Fruit fly (Drosophila melanogaster) whole organism, embryonic: ENCODE measurements around the gene CG33124.
A peak's percentile ranks its signal among the peaks of the same experiment; 100 is the strongest.

Source experiments
- ATbp ChIP-seq: fragments of 200-800 bp; sonication (Bioruptor generic); optimal IDR thresholded peaks from 2 replicates; lab custom pipeline; 2017; ENCODE audit warnings: missing biosample characterization, mild to moderate bottlenecking, missing genetic modification characterization, missing genetic modification reagents
- CG10274 ChIP-seq: fragments of 200-800 bp; sonication (Bioruptor generic); optimal IDR thresholded peaks from 3 replicates; lab custom pipeline; 2017; ENCODE audit warnings: missing biosample characterization, mild to moderate bottlenecking, missing genetic modification characterization
- CG10979 ChIP-seq: fragments of 200-800 bp; sonication (Bioruptor generic); optimal IDR thresholded peaks from 2 replicates; lab custom pipeline; 2018; ENCODE audit warnings: missing biosample characterization, mild to moderate bottlenecking, missing genetic modification characterization, moderate library complexity
- CG11695 ChIP-seq: fragments of 200-800 bp; sonication (Bioruptor generic); IDR thresholded peaks from 3 replicates; pipeline ENCODE4 v1.3.6; 2022; ENCODE audit warnings: missing biosample characterization, missing genetic modification characterization
- CG12769 ChIP-seq: fragments of 200-800 bp; sonication (Bioruptor generic); optimal IDR thresholded peaks from 2 replicates; lab custom pipeline; 2019; ENCODE audit warnings: missing biosample characterization, mild to moderate bottlenecking, missing genetic modification characterization, moderate library complexity
- CG13287 ChIP-seq: fragments of 200-800 bp; sonication (Bioruptor generic); IDR thresholded peaks from 2 replicates; pipeline ENCODE4 v1.3.6; 2022; ENCODE audit warnings: missing biosample characterization, missing genetic modification characterization; ENCODE audit not compliant: partially characterized antibody
- CG17328 ChIP-seq: fragments of 200-800 bp; sonication (Bioruptor generic); IDR thresholded peaks from 2 replicates; pipeline ENCODE4 v1.3.6; 2022; ENCODE audit warnings: missing biosample characterization, missing genetic modification characterization
- CG18262 ChIP-seq: fragments of 200-800 bp; optimal IDR thresholded peaks from 3 replicates; lab custom pipeline; 2019; ENCODE audit warnings: missing biosample characterization, mild to moderate bottlenecking, missing genetic modification characterization, moderate library complexity
- CG2202 ChIP-seq: fragments of 200-800 bp; sonication (Bioruptor generic); optimal IDR thresholded peaks from 2 replicates; lab custom pipeline; 2018; ENCODE audit warnings: missing biosample characterization, mild to moderate bottlenecking, missing genetic modification characterization
- CG2712 ChIP-seq: fragments of 200-800 bp; optimal IDR thresholded peaks from 3 replicates; lab custom pipeline; 2019; ENCODE audit warnings: missing biosample characterization, mild to moderate bottlenecking, missing genetic modification characterization, moderate library complexity
- CG3065 ChIP-seq: fragments of 200-800 bp; sonication (Bioruptor generic); optimal IDR thresholded peaks from 2 replicates; lab custom pipeline; 2016; ENCODE audit warnings: missing biosample characterization, missing genetic modification characterization
- CG31388 ChIP-seq: fragments of 200-800 bp; sonication (Bioruptor generic); optimal IDR thresholded peaks from 2 replicates; lab custom pipeline; 2016; ENCODE audit warnings: missing biosample characterization, missing genetic modification characterization
- CG6683 ChIP-seq: fragments of 200-800 bp; sonication (Bioruptor generic); optimal IDR thresholded peaks from 2 replicates; lab custom pipeline; 2017; ENCODE audit warnings: missing biosample characterization, mild to moderate bottlenecking, missing genetic modification characterization, missing genetic modification reagents
- CG7786 ChIP-seq: fragments of 200-800 bp; sonication (Bioruptor generic); optimal IDR thresholded peaks from 2 replicates; lab custom pipeline; 2016; ENCODE audit warnings: missing biosample characterization, missing genetic modification characterization
- CG8478 ChIP-seq: fragments of >200 bp; optimal IDR thresholded peaks from 2 replicates; lab custom pipeline; 2018
- CG8924 ChIP-seq: fragments of 200-800 bp; optimal IDR thresholded peaks from 3 replicates; lab custom pipeline; 2019; ENCODE audit warnings: missing biosample characterization, mild to moderate bottlenecking, missing genetic modification characterization, moderate library complexity
- CG8944 ChIP-seq: fragments of 200-800 bp; sonication (Bioruptor generic); optimal IDR thresholded peaks from 3 replicates; lab custom pipeline; 2016; ENCODE audit warnings: missing biosample characterization, missing genetic modification characterization
- CG9215 ChIP-seq: fragments of 200-800 bp; sonication (Bioruptor generic); IDR thresholded peaks from 2 replicates; pipeline ENCODE4 v1.3.6; 2022; ENCODE audit warnings: missing biosample characterization, missing genetic modification characterization
- CrebB ChIP-seq: fragments of 200-800 bp; sonication (Bioruptor generic); optimal IDR thresholded peaks from 3 replicates; lab custom pipeline; 2018; ENCODE audit warnings: missing biosample characterization, mild to moderate bottlenecking, missing genetic modification characterization
- HLH4C ChIP-seq: fragments of 200-800 bp; sonication (Bioruptor generic); IDR thresholded peaks from 3 replicates; pipeline ENCODE4 v1.3.6; 2022; ENCODE audit warnings: missing biosample characterization, missing genetic modification characterization; ENCODE audit not compliant: partially characterized antibody
- Hsf ChIP-seq: fragments of 200-800 bp; sonication (Bioruptor generic); optimal IDR thresholded peaks from 3 replicates; lab custom pipeline; 2016; ENCODE audit warnings: missing biosample characterization, missing genetic modification characterization
- Kr ChIP-seq: fragments of 200-800 bp; sonication (Bioruptor generic); optimal IDR thresholded peaks from 2 replicates; lab custom pipeline; 2017; ENCODE audit warnings: missing biosample characterization, mild to moderate bottlenecking, missing genetic modification characterization
- MESR4 ChIP-seq: fragments of 200-800 bp; sonication (Bioruptor generic); optimal IDR thresholded peaks from 2 replicates; lab custom pipeline; 2018; ENCODE audit warnings: missing biosample characterization, mild to moderate bottlenecking, missing genetic modification characterization, moderate library complexity
- Mrtf ChIP-seq: fragments of 200-800 bp; sonication (Bioruptor generic); IDR thresholded peaks from 3 replicates; pipeline ENCODE4 v1.3.6; 2022; ENCODE audit warnings: missing biosample characterization, missing genetic modification characterization
- Oaz ChIP-seq: fragments of 200-800 bp; sonication (Bioruptor generic); IDR thresholded peaks from 2 replicates; pipeline ENCODE4 v1.3.6; 2022; ENCODE audit warnings: missing biosample characterization, missing genetic modification characterization
- Sin3A ChIP-seq: fragments of >200 bp; optimal IDR thresholded peaks from 2 replicates; lab custom pipeline; 2018
- Stat92E ChIP-seq, 3 experiments: fragments of >200 bp in 2 of 3; fragments of 200-800 bp in 1 of 3; sonication (Bioruptor generic) in 1 of 3; optimal IDR thresholded peaks; 2 replicates each; lab custom pipeline; 2017 to 2019; ENCODE audit warnings: missing biosample characterization in 3 of 3, missing genetic modification characterization in 3 of 3, mild to moderate bottlenecking in 1 of 3, moderate library complexity in 1 of 3
- Taf1 ChIP-seq: fragments of 200-800 bp; sonication (Bioruptor generic); IDR thresholded peaks from 2 replicates; pipeline ENCODE4 v1.3.6; 2022; ENCODE audit warnings: missing biosample characterization, missing genetic modification characterization
- Usf ChIP-seq: fragments of 200-800 bp; sonication (Bioruptor generic); optimal IDR thresholded peaks from 2 replicates; lab custom pipeline; 2017; ENCODE audit warnings: missing genotype, missing biosample characterization, missing genetic modification characterization
- Xbp1 ChIP-seq: fragments of 200-800 bp; sonication (Bioruptor generic); optimal IDR thresholded peaks from 3 replicates; lab custom pipeline; 2016; ENCODE audit warnings: missing biosample characterization, mild to moderate bottlenecking, missing genetic modification characterization
- bbx ChIP-seq: fragments of 200-800 bp; sonication (Bioruptor generic); IDR thresholded peaks from 2 replicates; pipeline ENCODE4 v1.3.6; 2022; ENCODE audit warnings: missing biosample characterization, missing genetic modification characterization; ENCODE audit not compliant: partially characterized antibody
- bowl ChIP-seq: fragments of 200-800 bp; sonication (Bioruptor generic); IDR thresholded peaks from 2 replicates; pipeline ENCODE4 v1.3.6; 2022; ENCODE audit warnings: missing biosample characterization, missing genetic modification characterization
- crp ChIP-seq, 2 experiments: fragments of 200-800 bp; sonication (Bioruptor generic); optimal IDR thresholded peaks; 2 replicates in 1 of 2; 3 replicates in 1 of 2; lab custom pipeline; 2017; ENCODE audit warnings: missing biosample characterization in 2 of 2, missing genetic modification characterization in 2 of 2, mild to moderate bottlenecking in 1 of 2, moderate library complexity in 1 of 2
- fd102C ChIP-seq: fragments of 200-800 bp; sonication (Bioruptor generic); optimal IDR thresholded peaks from 2 replicates; lab custom pipeline; 2018; ENCODE audit warnings: missing biosample characterization, mild to moderate bottlenecking, missing genetic modification characterization, moderate library complexity
- fu2 ChIP-seq: fragments of 200-800 bp; sonication (Bioruptor generic); optimal IDR thresholded peaks from 2 replicates; lab custom pipeline; 2016; ENCODE audit warnings: missing biosample characterization, missing genetic modification characterization
- gem ChIP-seq: fragments of 200-800 bp; sonication (Bioruptor generic); optimal IDR thresholded peaks from 2 replicates; lab custom pipeline; 2019; ENCODE audit warnings: missing biosample characterization, mild to moderate bottlenecking, missing genetic modification characterization, moderate library complexity
- gsb-n ChIP-seq: fragments of 200-800 bp; sonication (Bioruptor generic); optimal IDR thresholded peaks from 3 replicates; lab custom pipeline; 2018; ENCODE audit warnings: missing biosample characterization, mild to moderate bottlenecking, missing genetic modification characterization
- jigr1 ChIP-seq: fragments of 200-800 bp; sonication (Bioruptor generic); IDR thresholded peaks from 3 replicates; pipeline ENCODE4 v1.3.6; 2022; ENCODE audit warnings: missing biosample characterization, missing genetic modification characterization
- maf-S ChIP-seq: fragments of 200-800 bp; sonication (Bioruptor generic); optimal IDR thresholded peaks from 2 replicates; lab custom pipeline; 2016; ENCODE audit warnings: missing biosample characterization, missing genetic modification characterization
- mam ChIP-seq: fragments of 200-800 bp; sonication (Bioruptor generic); optimal IDR thresholded peaks from 3 replicates; lab custom pipeline; 2016; ENCODE audit warnings: missing biosample characterization, missing genetic modification characterization
- oc ChIP-seq: fragments of 200-800 bp; sonication (Bioruptor generic); optimal IDR thresholded peaks from 2 replicates; lab custom pipeline; 2018; ENCODE audit warnings: missing biosample characterization, mild to moderate bottlenecking, missing genetic modification characterization, moderate library complexity
- pnt ChIP-seq: fragments of 200-800 bp; sonication (Bioruptor generic); optimal IDR thresholded peaks from 3 replicates; lab custom pipeline; 2016; ENCODE audit warnings: missing biosample characterization, missing genetic modification characterization
- rib ChIP-seq: fragments of 200-800 bp; sonication (Bioruptor generic); IDR thresholded peaks from 2 replicates; pipeline ENCODE4 v1.3.6; 2022; ENCODE audit warnings: missing biosample characterization, missing genetic modification characterization
- salm ChIP-seq: fragments of 200-800 bp; sonication (Bioruptor generic); optimal IDR thresholded peaks from 2 replicates; lab custom pipeline; 2018; ENCODE audit warnings: missing biosample characterization, mild to moderate bottlenecking, missing genetic modification characterization
- slbo ChIP-seq: fragments of 200-800 bp; sonication (Bioruptor generic); IDR thresholded peaks from 2 replicates; pipeline ENCODE4 v1.3.6; 2022; ENCODE audit warnings: missing biosample characterization, missing genetic modification characterization
- sob ChIP-seq: fragments of 200-800 bp; sonication (Bioruptor generic); IDR thresholded peaks from 2 replicates; pipeline ENCODE4 v1.3.6; 2022; ENCODE audit warnings: missing biosample characterization, missing genetic modification characterization
- sr ChIP-seq: fragments of 200-800 bp; sonication (Bioruptor generic); IDR thresholded peaks from 3 replicates; pipeline ENCODE4 v1.3.6; 2022; ENCODE audit warnings: missing biosample characterization, missing genetic modification characterization
- stc ChIP-seq: fragments of 200-800 bp; sonication (Bioruptor generic); IDR thresholded peaks from 2 replicates; pipeline ENCODE4 v1.3.6; 2022; ENCODE audit warnings: missing biosample characterization, missing genetic modification characterization
- sug ChIP-seq: fragments of 200-800 bp; optimal IDR thresholded peaks from 2 replicates; lab custom pipeline; 2019; ENCODE audit warnings: missing biosample characterization, mild to moderate bottlenecking, missing genetic modification characterization, moderate library complexity
- tin ChIP-seq: fragments of 200-800 bp; sonication (Bioruptor generic); optimal IDR thresholded peaks from 3 replicates; lab custom pipeline; 2016; ENCODE audit warnings: missing biosample characterization, missing genetic modification characterization
- unpg ChIP-seq: fragments of 200-800 bp; sonication (Bioruptor generic); optimal IDR thresholded peaks from 3 replicates; lab custom pipeline; 2018; ENCODE audit warnings: missing biosample characterization, mild to moderate bottlenecking, missing genetic modification characterization, moderate library complexity

The CG33124 gene

dm6 chr2L:2179366-2179765 is 29.5 kb downstream of the CG33124 start (continued):
- peak; percentile 66 for TF ChIP-seq CG11695 (GFP tag; lab: Robert Waterston, UW)
- peak; percentile 79 for TF ChIP-seq fu2
- no peak for TF ChIP-seq crp (GFP tag; optimal IDR thresholded peaks at IDR 0.05; lab: Kevin White, UChicago)
- TF ChIP-seq MESR4 (GFP tag; lab: Kevin White, UChicago), result no peak
- no peak for TF ChIP-seq HLH4C (GFP tag; lab: Robert Waterston, UW)
- peak; percentile 13 for TF ChIP-seq CG10979 (tag; lab: Kevin White, UChicago)
- TF ChIP-seq maf-S (GFP tag; lab: Kevin White, UChicago), result peak; percentile 80
- peak; percentile 67 for TF ChIP-seq mam (GFP tag; lab: Kevin White, UChicago)
- TF ChIP-seq gem (tag; lab: Kevin White, UChicago), result peak; percentile 87
- TF ChIP-seq CG18262 (tag; lab: Kevin White, UChicago), result peak; percentile 46
- TF ChIP-seq CG8944, result peak; percentile 65
- TF ChIP-seq gsb-n (tag; lab: Kevin White, UChicago), result peak; percentile 38
- TF ChIP-seq rib (GFP tag; lab: Robert Waterston, UW), result peak; percentile 83
- no peak for TF ChIP-seq CG8478 (lab: Kevin White, UChicago)
- no peak for TF ChIP-seq Kr (GFP tag; lab: Kevin White, UChicago)
- peak; percentile 55 for TF ChIP-seq oc (tag; lab: Kevin White, UChicago)
- TF ChIP-seq Usf (GFP tag; lab: Kevin White, UChicago), result peak; percentile 28
- TF ChIP-seq CG13287 (GFP tag; lab: Robert Waterston, UW), result no peak; the same call in 1 of the 2 replicates
- TF ChIP-seq CG12769 (tag; lab: Kevin White, UChicago), result peak; percentile 83
- peak; percentile 99 for TF ChIP-seq sug (tag; lab: Kevin White, UChicago)
- peak; percentile 76 for TF ChIP-seq unpg (GFP tag; lab: Kevin White, UChicago)
- TF ChIP-seq salm (tag; lab: Kevin White, UChicago), result peak; percentile 72
- peak; percentile 78 for TF ChIP-seq CG7786 (GFP tag; lab: Kevin White, UChicago)
- TF ChIP-seq Hsf (GFP tag; lab: Kevin White, UChicago), result peak; percentile 71
- TF ChIP-seq CG31388 (GFP tag; lab: Kevin White, UChicago), result peak; percentile 2
- TF ChIP-seq Mrtf (GFP tag; lab: Robert Waterston, UW), result peak; percentile 68
- peak; percentile 41 for TF ChIP-seq CG10274
- peak; percentile 73 for TF ChIP-seq ATbp (GFP tag; lab: Kevin White, UChicago)
- peak; percentile 75 for TF ChIP-seq CrebB (tag; lab: Kevin White, UChicago)
- no peak for TF ChIP-seq Sin3A (lab: Kevin White, UChicago)
- no peak for TF ChIP-seq CG17328
- peak; percentile 73 for TF ChIP-seq CG8924 (tag; lab: Kevin White, UChicago)
- TF ChIP-seq CG6683, result peak; percentile 22
- peak; percentile 29 for TF ChIP-seq CG3065 (GFP tag; lab: Kevin White, UChicago)
- TF ChIP-seq stc (GFP tag; lab: Robert Waterston, UW), result peak; percentile 83
- peak; percentile 82 for TF ChIP-seq Xbp1 (GFP tag; lab: Kevin White, UChicago)
- no peak for TF ChIP-seq CG2202 (tag; lab: Kevin White, UChicago)
- peak; percentile 58; the same call in 1 of the 2 replicates for TF ChIP-seq bowl
- peak; percentile 28 for TF ChIP-seq tin (GFP tag; lab: Kevin White, UChicago)
- peak; percentile 55; the same call in 2 of the 3 replicates for TF ChIP-seq jigr1 (GFP tag; lab: Robert Waterston, UW)
- TF ChIP-seq sr (GFP tag; lab: Robert Waterston, UW), result peak; percentile 91
- TF ChIP-seq CG2712, result peak; percentile 81
- TF ChIP-seq bbx (GFP tag; lab: Robert Waterston, UW), result no peak
- TF ChIP-seq fd102C (GFP tag; lab: Kevin White, UChicago), result no peak
- peak; percentile 61 for TF ChIP-seq pnt (GFP tag; lab: Kevin White, UChicago)
- TF ChIP-seq Stat92E (GFP tag; optimal IDR thresholded peaks at IDR 0.05; lab: Kevin White, UChicago), result no peak
- TF ChIP-seq Oaz (GFP tag; lab: Robert Waterston, UW), result peak; percentile 35
- TF ChIP-seq CG9215 (GFP tag; lab: Robert Waterston, UW), result peak; percentile 72; the same call in 1 of the 2 replicates
- peak; percentile 33; the same call in 1 of the 2 replicates for TF ChIP-seq Taf1 (GFP tag; lab: Robert Waterston, UW)
- peak; percentile 89 for TF ChIP-seq slbo (GFP tag; lab: Robert Waterston, UW)
- peak; percentile 74 for TF ChIP-seq sob (GFP tag; lab: Robert Waterston, UW)
